1 worm cellular context compared by ENCODE assay signal in genomic region chrII:8569038-8569977, ce11.
A peak's percentile ranks its signal among the peaks of the same experiment; 100 is the strongest.
TF ChIP-seq lines count a peak whose summit lies in the region.

col-38 (minus strand) TSS chrII:8569088.
rpl-5 (plus strand) TSS chrII:8569927.

TF ChIP-seq in whole organism, L4 larva, 104 proteins besides CTCF, POLR2A, EP300 and RAD21 (continued from another document):
- TF ChIP-seq ZK337.2 (GFP tag; IDR thresholded peaks at IDR 0.05; lab: Robert Waterston, UW) (no peak), ceh-28 (tag; optimal IDR thresholded peaks at IDR 0.05; lab: Kevin White, UChicago) (no peak), mep-1 (tag; optimal IDR thresholded peaks at IDR 0.05; lab: Kevin White, UChicago) (peak; percentile 92), nhr-41 (GFP tag; IDR thresholded peaks at IDR 0.05; lab: Robert Waterston, UW) (no peak), lin-13 (GFP tag; optimal IDR thresholded peaks at IDR 0.05; lab: Kevin White, UChicago) (peak; percentile 72), dve-1 (tag; optimal IDR thresholded peaks at IDR 0.05; lab: Kevin White, UChicago; ENCODE audit: insufficient read depth) (peak; percentile 90), nhr-237 (tag; optimal IDR thresholded peaks at IDR 0.05; lab: Kevin White, UChicago) (no peak)
